Fruit fly (Drosophila melanogaster): ENCODE measurements around the gene CG11854.

Gene CG11854

dm6 chr3R:25247379-25247869 lies 5.6 kb downstream of the CG11854 start, which contains the start of the genes RpS27 and Nup37:
Gene RpS27 (minus strand): TSS chr3R:25247514.
Gene Nup37 (plus strand): TSS chr3R:25247658.
- peak; percentile 79 for TF ChIP-seq dsf (GFP tag; optimal IDR thresholded peaks at IDR 0.05; ENCODE audit: borderline replicate concordance)
- no peak for TF ChIP-seq pan (optimal IDR thresholded peaks at IDR 0.05)
- TF ChIP-seq br (GFP tag; optimal IDR thresholded peaks at IDR 0.05) = peak; percentile 98
- TF ChIP-seq Sp1 (GFP tag; optimal IDR thresholded peaks at IDR 0.05) = peak; percentile 97
- peak; percentile 89 for TF ChIP-seq GATAd (GFP tag; optimal IDR thresholded peaks at IDR 0.05)
- TF ChIP-seq Dif (GFP tag; optimal IDR thresholded peaks at IDR 0.05; ENCODE audit: partially characterized antibody) = no peak
- TF ChIP-seq Hr78 (GFP tag; optimal IDR thresholded peaks at IDR 0.05) = no peak
- TF ChIP-seq Mio (GFP tag; optimal IDR thresholded peaks at IDR 0.05) = peak; percentile 92
- peak; percentile 90 for TF ChIP-seq ey (GFP tag; optimal IDR thresholded peaks at IDR 0.05)
- TF ChIP-seq tai (GFP tag; optimal IDR thresholded peaks at IDR 0.05) = no peak
- peak; percentile 96 for TF ChIP-seq h (GFP tag; optimal IDR thresholded peaks at IDR 0.05)
- TF ChIP-seq fru (GFP tag; optimal IDR thresholded peaks at IDR 0.05) = peak; percentile 96
- TF ChIP-seq sage (GFP tag; optimal IDR thresholded peaks at IDR 0.05) = peak; percentile 66
- peak; percentile 7 for TF ChIP-seq jim (GFP tag; optimal IDR thresholded peaks at IDR 0.05)
- TF ChIP-seq psq (GFP tag; optimal IDR thresholded peaks at IDR 0.05) = peak; percentile 89
- TF ChIP-seq Vsx2 (GFP tag; optimal IDR thresholded peaks at IDR 0.05; ENCODE audit: partially characterized antibody) = no peak
- no peak for TF ChIP-seq brk (GFP tag; optimal IDR thresholded peaks at IDR 0.05)
- peak; percentile 99 for TF ChIP-seq rgr (GFP tag; optimal IDR thresholded peaks at IDR 0.05)
- TF ChIP-seq CG9705 (GFP tag; optimal IDR thresholded peaks at IDR 0.05) = peak; percentile 99
- TF ChIP-seq CrebA (GFP tag; optimal IDR thresholded peaks at IDR 0.05; ENCODE audit: borderline replicate concordance) = no peak
- no peak for TF ChIP-seq Jra (GFP tag; optimal IDR thresholded peaks at IDR 0.05)
- peak; percentile 81 to 97 for TF ChIP-seq foxo (GFP tag; optimal IDR thresholded peaks at IDR 0.05)
- TF ChIP-seq CG32264 (GFP tag; optimal IDR thresholded peaks at IDR 0.05) = peak; percentile 91
- TF ChIP-seq Rel (GFP tag; optimal IDR thresholded peaks at IDR 0.05) = peak; percentile 53
- TF ChIP-seq Rel (tag; optimal IDR thresholded peaks at IDR 0.05) = peak; percentile 83
- TF ChIP-seq lola (GFP tag; optimal IDR thresholded peaks at IDR 0.05) = no peak
- TF ChIP-seq sv (GFP tag; optimal IDR thresholded peaks at IDR 0.05) = peak; percentile 96
- peak; percentile 99 for TF ChIP-seq dmrt93B (GFP tag; optimal IDR thresholded peaks at IDR 0.05)
- TF ChIP-seq Hnf4 (GFP tag; optimal IDR thresholded peaks at IDR 0.05) = no peak
- TF ChIP-seq woc (GFP tag; optimal IDR thresholded peaks at IDR 0.05) = peak; percentile 77
- peak; percentile 25 for TF ChIP-seq Myc (optimal IDR thresholded peaks at IDR 0.05)
- no peak for TF ChIP-seq Dfd (GFP tag; optimal IDR thresholded peaks at IDR 0.05)
- TF ChIP-seq HLH106 (tag; optimal IDR thresholded peaks at IDR 0.05) = peak; percentile 96
- no peak for TF ChIP-seq N (GFP tag; optimal IDR thresholded peaks at IDR 0.05)
- TF ChIP-seq Hr83 (GFP tag; optimal IDR thresholded peaks at IDR 0.05; ENCODE audit: poor library complexity, severe bottlenecking) = peak; percentile 99
- peak; percentile 95 for TF ChIP-seq OdsH (GFP tag; optimal IDR thresholded peaks at IDR 0.05)
- no peak for TF ChIP-seq usp (GFP tag; optimal IDR thresholded peaks at IDR 0.05)
- TF ChIP-seq dl (GFP tag; optimal IDR thresholded peaks at IDR 0.05; ENCODE audit: insufficient read depth in 1 of 2, partially characterized antibody in 2 of 2) = no peak
- TF ChIP-seq Abd-B (GFP tag; optimal IDR thresholded peaks at IDR 0.05) = no peak

- TF ChIP-seq Sp1 (GFP tag; optimal IDR thresholded peaks at IDR 0.05) = peak; percentile 5
- no peak for TF ChIP-seq Rel (GFP tag; optimal IDR thresholded peaks at IDR 0.05)
- TF ChIP-seq Rel (tag; optimal IDR thresholded peaks at IDR 0.05) = peak; percentile 18
- no peak for TF ChIP-seq rgr (GFP tag; optimal IDR thresholded peaks at IDR 0.05)
- no peak for TF ChIP-seq N (GFP tag; optimal IDR thresholded peaks at IDR 0.05)
Measured at dm6 chr3R:25249145-25250141, 7.6 kb downstream of the CG11854 start, which contains the start of gene Nup358. Gene Nup358 (plus strand): TSS chr3R:25249348.
